Fruit fly (Drosophila melanogaster): ENCODE data around the gene His2Av.

His2Av gene

dm6 chr3R:26876432-26876831 is 9.7 kb downstream of the His2Av start, which contains the start of gene CG5500 (continued):
- TF ChIP-seq Doc2 (GFP tag; IDR thresholded peaks at IDR 0.05) (no peak), Med (GFP tag) (peak; percentile 84), CG2116 (GFP tag; optimal IDR thresholded peaks at IDR 0.05) (peak; percentile 42), CG2120 (GFP tag; optimal IDR thresholded peaks at IDR 0.05) (no peak), Ssrp (tag; optimal IDR thresholded peaks at IDR 0.05) (no peak), Sox100B (GFP tag; optimal IDR thresholded peaks at IDR 0.05) (no peak), ind (GFP tag; optimal IDR thresholded peaks at IDR 0.05) (no peak), CG12155 (GFP tag; optimal IDR thresholded peaks at IDR 0.05) (no peak), CG14710 (tag; optimal IDR thresholded peaks at IDR 0.05) (no peak), Pdp1 (GFP tag; optimal IDR thresholded peaks at IDR 0.05) (peak in 1 of 2 experiments; percentile 78), CG18764 (GFP tag; optimal IDR thresholded peaks at IDR 0.05) (no peak), pros (GFP tag; optimal IDR thresholded peaks at IDR 0.05) (no peak), Hmr (GFP tag; optimal IDR thresholded peaks at IDR 0.05) (no peak), CG18476 (GFP tag; optimal IDR thresholded peaks at IDR 0.05) (no peak), mirr (GFP tag; optimal IDR thresholded peaks at IDR 0.05) (peak; percentile 22), MBD-R2 (GFP tag; IDR thresholded peaks at IDR 0.05) (peak; percentile 69), CG10366 (GFP tag; IDR thresholded peaks at IDR 0.05) (no peak), CG1024 (GFP tag; IDR thresholded peaks at IDR 0.05) (no peak), CG16779 (GFP tag; IDR thresholded peaks at IDR 0.05) (no peak), Nf-YC (tag; optimal IDR thresholded peaks at IDR 0.05) (peak; percentile 30), CG9932 (GFP tag; IDR thresholded peaks at IDR 0.05) (no peak), CG12391 (tag; optimal IDR thresholded peaks at IDR 0.05) (no peak), CG3995 (GFP tag; optimal IDR thresholded peaks at IDR 0.05) (no peak), br (optimal IDR thresholded peaks at IDR 0.05) (no peak), Camta (GFP tag; optimal IDR thresholded peaks at IDR 0.05) (no peak), slou (GFP tag; optimal IDR thresholded peaks at IDR 0.05) (no peak), HHEX (GFP tag; optimal IDR thresholded peaks at IDR 0.05) (no peak), dmrt11E (tag; optimal IDR thresholded peaks at IDR 0.05) (no peak), D19B (GFP tag; optimal IDR thresholded peaks at IDR 0.05) (no peak), odd (GFP tag; optimal IDR thresholded peaks at IDR 0.05) (no peak), TFAM (GFP tag; optimal IDR thresholded peaks at IDR 0.05) (no peak), peb (GFP tag; IDR thresholded peaks at IDR 0.05) (no peak), gcm2 (GFP tag; optimal IDR thresholded peaks at IDR 0.05) (no peak), CG11560 (tag; IDR thresholded peaks at IDR 0.05) (no peak), CG4730 (GFP tag; IDR thresholded peaks at IDR 0.05) (no peak), fd96Cb (tag; optimal IDR thresholded peaks at IDR 0.05) (no peak), lbe (GFP tag; optimal IDR thresholded peaks at IDR 0.05) (no peak), zfh1 (GFP tag; IDR thresholded peaks at IDR 0.05) (no peak), dpn (GFP tag; optimal IDR thresholded peaks at IDR 0.05) (no peak), usp (GFP tag; optimal IDR thresholded peaks at IDR 0.05) (no peak), stc (GFP tag; IDR thresholded peaks at IDR 0.05) (no peak), dan (GFP tag; IDR thresholded peaks at IDR 0.05) (no peak), chif (GFP tag; optimal IDR thresholded peaks at IDR 0.05) (no peak), emc (GFP tag; optimal IDR thresholded peaks at IDR 0.05) (no peak), pb (GFP tag; optimal IDR thresholded peaks at IDR 0.05) (no peak), lab (GFP tag; optimal IDR thresholded peaks at IDR 0.05) (no peak), Spps (tag; optimal IDR thresholded peaks at IDR 0.05) (no peak), CG17328 (GFP tag; IDR thresholded peaks at IDR 0.05) (no peak), ems (GFP tag; optimal IDR thresholded peaks at IDR 0.05) (no peak), crol (GFP tag; IDR thresholded peaks at IDR 0.05) (no peak), CG2889 (GFP tag; IDR thresholded peaks at IDR 0.05) (no peak), Xbp1 (GFP tag; optimal IDR thresholded peaks at IDR 0.05) (no peak), CG1792 (GFP tag; optimal IDR thresholded peaks at IDR 0.05) (no peak)
